Worm (Caenorhabditis elegans): ENCODE data around the gene Y43F8B.20.

The Y43F8B.20 gene

ce11 chrV:19529168-19529567 lies 20.4 kb downstream of the Y43F8B.20 start (continued):
- TF ChIP-seq pax-3 (tag; optimal IDR thresholded peaks at IDR 0.05) (peak; percentile 89), unc-98 (GFP tag; IDR thresholded peaks at IDR 0.05) (peak; percentile 30; the same call in 1 of the 2 replicates), egl-27 (tag; optimal IDR thresholded peaks at IDR 0.05) (peak; percentile 81 to 98), hpl-2 (GFP tag; optimal IDR thresholded peaks at IDR 0.05) (peak; percentile 79), zag-1 (tag; optimal IDR thresholded peaks at IDR 0.05) (no peak), ama-1 (optimal IDR thresholded peaks at IDR 0.05) (peak; percentile 35), C04F5.9 (tag; optimal IDR thresholded peaks at IDR 0.05) (peak; percentile 75), dsc-1 (tag; optimal IDR thresholded peaks at IDR 0.05) (peak; percentile 83), Y116A8C.19 (tag; optimal IDR thresholded peaks at IDR 0.05; ENCODE audit: borderline replicate concordance) (no peak), lir-3 (tag; optimal IDR thresholded peaks at IDR 0.05; ENCODE audit: poor library complexity) (no peak), unc-130 (tag; optimal IDR thresholded peaks at IDR 0.05) (peak; percentile 81), xbp-1 (tag; optimal IDR thresholded peaks at IDR 0.05) (peak; percentile 90), ces-1 (GFP tag; optimal IDR thresholded peaks at IDR 0.05) (no peak), elt-3 (tag; optimal IDR thresholded peaks at IDR 0.05) (peak in 5 of 6 experiments; percentile 62 to 97 (median 90)), lin-13 (GFP tag; optimal IDR thresholded peaks at IDR 0.05) (peak; percentile 87), nhr-20 (tag; optimal IDR thresholded peaks at IDR 0.05) (peak; percentile 99), nhr-71 (tag; optimal IDR thresholded peaks at IDR 0.05) (peak; percentile 99), pqm-1 (tag; optimal IDR thresholded peaks at IDR 0.05) (no peak), fos-1 (tag; optimal IDR thresholded peaks at IDR 0.05) (peak; percentile 81), lin-35 (GFP tag; optimal IDR thresholded peaks at IDR 0.05) (peak; percentile 66 to 90), tlp-1 (tag; optimal IDR thresholded peaks at IDR 0.05) (no peak), mdl-1 (tag; optimal IDR thresholded peaks at IDR 0.05) (peak; percentile 95 to 100), nhr-237 (tag; optimal IDR thresholded peaks at IDR 0.05) (peak; percentile 86), nhr-85 (tag) (peak; percentile 100), isw-1 (GFP tag; IDR thresholded peaks at IDR 0.05) (peak; percentile 73), sptf-1 (tag; optimal IDR thresholded peaks at IDR 0.05) (no peak), F16B12.6 (tag; optimal IDR thresholded peaks at IDR 0.05) (no peak), zip-4 (GFP tag; optimal IDR thresholded peaks at IDR 0.05) (peak; percentile 99), fkh-4 (tag; optimal IDR thresholded peaks at IDR 0.05; ENCODE audit: borderline replicate concordance) (no peak), nhr-11 (tag; optimal IDR thresholded peaks at IDR 0.05) (peak; percentile 68), ceh-88 (GFP tag; IDR thresholded peaks at IDR 0.05) (peak; percentile 80), grh-1 (GFP tag; IDR thresholded peaks at IDR 0.05) (peak; percentile 90), hlh-4 (tag; optimal IDR thresholded peaks at IDR 0.05) (no peak), lin-14 (GFP tag; optimal IDR thresholded peaks at IDR 0.05) (peak; percentile 100), lsy-2 (tag; optimal IDR thresholded peaks at IDR 0.05) (peak; percentile 88 to 91), nhr-90 (tag; optimal IDR thresholded peaks at IDR 0.05; ENCODE audit: poor library complexity) (peak; percentile 98), C16A3.4 (tag; optimal IDR thresholded peaks at IDR 0.05) (peak; percentile 93), mep-1 (tag; optimal IDR thresholded peaks at IDR 0.05) (peak; percentile 97), tbx-2 (tag; optimal IDR thresholded peaks at IDR 0.05) (peak; percentile 98), nhr-28 (tag; optimal IDR thresholded peaks at IDR 0.05) (no peak), skn-1 (tag; optimal IDR thresholded peaks at IDR 0.05) (peak; percentile 85), ceh-8 (GFP tag; optimal IDR thresholded peaks at IDR 0.05) (peak; percentile 48), nhr-19 (GFP tag; conservative IDR thresholded peaks at IDR 0.05) (peak; percentile 99), lin-39 (tag; optimal IDR thresholded peaks at IDR 0.05) (peak; percentile 43), ets-5 (GFP tag; IDR thresholded peaks at IDR 0.05) (no peak), unc-62 (GFP tag; optimal IDR thresholded peaks at IDR 0.05) (no peak), lin-15B (tag; optimal IDR thresholded peaks at IDR 0.05) (no peak), pag-3 (tag; optimal IDR thresholded peaks at IDR 0.05; ENCODE audit: borderline replicate concordance, insufficient read depth) (no peak), ceh-63 (GFP tag; optimal IDR thresholded peaks at IDR 0.05) (no peak), elt-2 (tag; optimal IDR thresholded peaks at IDR 0.05) (peak; percentile 52), efl-3 (GFP tag; optimal IDR thresholded peaks at IDR 0.05) (no peak), C34B4.2 (tag; optimal IDR thresholded peaks at IDR 0.05) (no peak), sup-37 (GFP tag; optimal IDR thresholded peaks at IDR 0.05) (peak; percentile 75)

Data from whole organism, L1 larva.